Worm (Caenorhabditis elegans): Measurements from ENCODE around the gene F22E5.17.
"Not testable (repeated sequence)": the region's sequence is repeated elsewhere in the genome, so short reads cannot be mapped to it uniquely, and the experiment has no call there.

The F22E5.17 gene

DNA sequence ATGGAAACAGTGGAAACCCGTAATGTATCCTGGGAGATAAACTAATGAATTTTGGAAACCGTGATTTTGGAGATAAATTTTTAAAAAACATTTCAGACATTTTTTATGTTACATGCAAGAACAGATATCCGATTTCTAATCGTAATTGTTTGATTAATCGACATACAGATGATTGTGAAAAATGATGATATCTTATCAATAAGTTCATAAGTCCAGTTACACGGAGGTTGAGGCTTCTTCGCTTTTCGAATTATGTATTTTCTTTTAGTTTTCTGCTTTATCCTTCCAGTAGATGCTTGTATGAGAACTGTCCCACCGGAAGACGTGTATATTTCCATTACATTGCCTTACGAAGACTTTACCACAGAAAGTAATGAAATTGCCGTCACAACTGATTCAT, 12.2 kb upstream of the F22E5.17 start, which contains the start of gene F22E5.22:
TSS of gene F22E5.22 (plus strand) at position 301 of the 400 bp plus-strand sequence.
- TF ChIP-seq ztf-11 (tag; optimal IDR thresholded peaks at IDR 0.05) (no peak), elt-2 (tag; optimal IDR thresholded peaks at IDR 0.05) (no peak), nhr-25 (tag; optimal IDR thresholded peaks at IDR 0.05) (no peak), nhr-67 (tag; optimal IDR thresholded peaks at IDR 0.05) (no peak), egl-27 (tag; optimal IDR thresholded peaks at IDR 0.05) (no peak), tbx-2 (tag; optimal IDR thresholded peaks at IDR 0.05) (no peak), pqm-1 (tag; optimal IDR thresholded peaks at IDR 0.05) (no peak), nhr-237 (tag; optimal IDR thresholded peaks at IDR 0.05) (no peak), nhr-11 (tag; optimal IDR thresholded peaks at IDR 0.05) (no peak), hmg-11 (tag; optimal IDR thresholded peaks at IDR 0.05) (no peak), egl-5 (tag; optimal IDR thresholded peaks at IDR 0.05) (no peak), ceh-9 (tag; optimal IDR thresholded peaks at IDR 0.05) (no peak), ama-1 (optimal IDR thresholded peaks at IDR 0.05) (no peak), elt-3 (tag; optimal IDR thresholded peaks at IDR 0.05) (no peak)

- TF ChIP-seq hmg-11, elt-2, lin-15B (tag; optimal IDR thresholded peaks at IDR 0.05): not testable (repeated sequence)
Measured at ce11 chrII:2672320-2672719, 5.5 kb upstream of the F22E5.17 start, which contains the start of gene sri-57. Gene sri-57 (minus strand): TSS chrII:2672420.

DNA sequence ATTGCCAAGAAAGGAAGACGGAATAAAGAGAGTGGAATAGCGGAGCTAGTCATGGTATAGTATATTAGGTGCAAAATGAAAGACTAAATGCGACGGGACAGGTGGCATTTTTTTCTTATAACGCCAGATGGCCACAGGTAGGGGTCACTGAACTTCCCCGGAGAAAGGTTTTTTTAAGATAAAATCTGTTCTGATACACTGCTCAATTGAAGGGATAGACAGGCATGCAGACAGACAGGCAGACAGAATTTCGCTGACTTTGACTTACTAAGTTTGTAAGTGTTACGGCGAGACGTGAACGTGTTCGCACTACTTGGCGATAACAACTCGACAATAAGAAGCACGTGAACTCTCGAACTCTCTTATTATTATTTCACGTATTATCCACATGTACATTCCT, 4.3 kb upstream of the F22E5.17 start, which contains the start of the genes F22E5.20 and F22E5.1:
TSS of gene F22E5.20 (minus strand) at position 101 of the 400 bp plus-strand sequence.
TSS of gene F22E5.1 (plus strand) at position 242 of the 400 bp plus-strand sequence.
- TF ChIP-seq zag-1, ceh-9, elt-1 (tag; optimal IDR thresholded peaks at IDR 0.05): not testable (repeated sequence)

DNA sequence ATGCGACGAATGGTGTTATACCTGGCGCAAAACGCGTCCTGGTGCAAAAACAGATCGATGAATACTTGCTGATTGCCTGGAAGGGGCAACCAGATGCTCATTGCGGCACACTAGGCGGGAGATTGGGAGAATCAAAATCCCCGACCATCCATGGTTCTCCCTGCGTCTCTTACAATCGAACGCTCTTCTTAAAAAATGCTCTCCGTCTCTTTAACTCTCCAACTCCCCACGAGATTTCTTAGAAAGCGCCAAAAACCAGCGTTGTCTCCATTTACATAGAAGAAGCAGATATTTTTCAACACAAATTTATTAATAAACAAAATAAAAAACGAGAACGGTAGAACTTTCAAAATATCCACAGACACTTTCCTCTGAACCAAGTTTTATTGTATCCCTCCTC, 3.3 kb downstream of the F22E5.17 start, which contains the start of gene F34D6.1:
TSS of gene F34D6.1 (minus strand) at position 101 of the 400 bp plus-strand sequence.
- TF ChIP-seq lsy-12 (tag; optimal IDR thresholded peaks at IDR 0.05) (no peak), unc-39 (tag; optimal IDR thresholded peaks at IDR 0.05) (no peak), eor-1 (tag; optimal IDR thresholded peaks at IDR 0.05) (no peak)

DNA sequence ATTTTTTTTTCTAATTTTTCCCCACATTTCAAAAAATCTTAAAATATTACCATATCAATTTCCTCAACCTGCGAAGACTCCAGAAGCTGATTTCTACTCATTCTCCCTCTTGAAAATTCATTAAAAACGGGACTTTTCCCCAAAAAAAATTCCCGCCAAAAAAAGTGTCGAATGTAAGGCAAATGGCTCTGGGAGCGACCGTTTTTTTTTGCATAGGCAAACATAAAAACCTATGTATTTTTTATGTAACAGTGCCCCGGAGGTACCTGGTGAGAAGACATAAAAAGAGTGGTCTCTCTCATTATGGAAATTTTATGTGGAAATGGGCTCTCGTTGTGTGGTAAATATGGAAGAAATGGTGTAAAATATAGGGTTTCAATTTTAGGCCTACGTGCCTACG, 6.4 kb downstream of the F22E5.17 start, which contains the start of gene ceh-87:
TSS of gene ceh-87 (minus strand) at position 101 of the 400 bp plus-strand sequence.
- TF ChIP-seq snpc-4 (tag; optimal IDR thresholded peaks at IDR 0.05) (no peak), egl-27 (tag; optimal IDR thresholded peaks at IDR 0.05) (no peak), nhr-25 (tag; optimal IDR thresholded peaks at IDR 0.05) (no peak), pqm-1 (tag; optimal IDR thresholded peaks at IDR 0.05) (no peak), zag-1 (tag; optimal IDR thresholded peaks at IDR 0.05) (no peak), ceh-16 (tag; optimal IDR thresholded peaks at IDR 0.05) (no peak), fos-1 (tag; optimal IDR thresholded peaks at IDR 0.05) (no peak), lsy-12 (tag; optimal IDR thresholded peaks at IDR 0.05) (no peak), R02D3.7 (tag; optimal IDR thresholded peaks at IDR 0.05) (no peak), elt-1 (tag; optimal IDR thresholded peaks at IDR 0.05) (no peak), elt-2 (tag; optimal IDR thresholded peaks at IDR 0.05) (no peak), ceh-82 (tag; optimal IDR thresholded peaks at IDR 0.05) (no peak), mml-1 (tag; optimal IDR thresholded peaks at IDR 0.05) (no peak), ztf-11 (tag; optimal IDR thresholded peaks at IDR 0.05) (no peak)

ce11 chrII:2684783-2685182, 6.9 kb downstream of the F22E5.17 start:
- TF ChIP-seq nhr-11 (tag; optimal IDR thresholded peaks at IDR 0.05): no peak
- TF ChIP-seq nhr-237 (tag; optimal IDR thresholded peaks at IDR 0.05): no peak
- no peak for TF ChIP-seq mml-1 (tag; optimal IDR thresholded peaks at IDR 0.05)
- no peak for TF ChIP-seq skn-1 (tag; optimal IDR thresholded peaks at IDR 0.05)
- TF ChIP-seq sea-2 (GFP tag; optimal IDR thresholded peaks at IDR 0.05): no peak
- TF ChIP-seq fos-1 (tag; optimal IDR thresholded peaks at IDR 0.05): no peak
- no peak for TF ChIP-seq ztf-11 (tag; optimal IDR thresholded peaks at IDR 0.05)
- no peak for TF ChIP-seq ceh-28 (tag; optimal IDR thresholded peaks at IDR 0.05)
- TF ChIP-seq ceh-82 (tag; optimal IDR thresholded peaks at IDR 0.05): no peak
- TF ChIP-seq fkh-2 (tag; optimal IDR thresholded peaks at IDR 0.05): no peak
- no peak for TF ChIP-seq nhr-77 (tag; optimal IDR thresholded peaks at IDR 0.05)
